Fruit fly (Drosophila melanogaster) whole organism, wandering third instar larva: Measurements from ENCODE around the gene Vha16-2.

Experiments used
- CrebA ChIP-seq: fragments of 200-800 bp; sonication (Bioruptor generic); optimal IDR thresholded peaks from 2 replicates; lab custom pipeline; 2016; ENCODE audit warnings: missing biosample characterization, mild to moderate bottlenecking, missing genetic modification characterization, borderline replicate concordance
- Dfd ChIP-seq: fragments of >200 bp; optimal IDR thresholded peaks from 2 replicates; lab custom pipeline; 2017; ENCODE audit warnings: missing biosample characterization, missing genetic modification characterization
- Hr78 ChIP-seq: fragments of >200 bp; optimal IDR thresholded peaks from 2 replicates; lab custom pipeline; 2017; ENCODE audit warnings: missing biosample characterization, missing genetic modification characterization
- Jra ChIP-seq: sonication (Bioruptor generic); optimal IDR thresholded peaks from 2 replicates; lab custom pipeline; 2016; ENCODE audit warnings: missing biosample characterization, missing genetic modification characterization
- N ChIP-seq: fragments of >200 bp; optimal IDR thresholded peaks from 2 replicates; lab custom pipeline; 2018; ENCODE audit warnings: missing biosample characterization, missing external identifiers, missing genetic modification characterization
- OdsH ChIP-seq: fragments of 200-800 bp; sonication (Bioruptor generic); optimal IDR thresholded peaks from 2 replicates; lab custom pipeline; 2016; ENCODE audit warnings: missing biosample characterization, mild to moderate bottlenecking, missing genetic modification characterization
- br ChIP-seq: fragments of 200-800 bp; sonication (Bioruptor generic); optimal IDR thresholded peaks from 2 replicates; lab custom pipeline; 2016; ENCODE audit warnings: missing biosample characterization, missing genetic modification characterization
- brk ChIP-seq: fragments of 200-800 bp; sonication (Bioruptor generic); optimal IDR thresholded peaks from 2 replicates; lab custom pipeline; 2016; ENCODE audit warnings: missing biosample characterization, mild to moderate bottlenecking, missing genetic modification characterization
- ey ChIP-seq: fragments of 200-800 bp; sonication (Bioruptor generic); optimal IDR thresholded peaks from 2 replicates; lab custom pipeline; 2016; ENCODE audit warnings: missing biosample characterization, missing genetic modification characterization
- h ChIP-seq: fragments of 200-800 bp; sonication (Bioruptor generic); optimal IDR thresholded peaks from 3 replicates; lab custom pipeline; 2016; ENCODE audit warnings: missing biosample characterization, mild to moderate bottlenecking, missing genetic modification characterization
- jim ChIP-seq: fragments of 175-275, 200-325 bp; sonication (Bioruptor generic); optimal IDR thresholded peaks from 2 replicates; lab custom pipeline; 2016; ENCODE audit warnings: missing biosample characterization, mild to moderate bottlenecking, missing genetic modification characterization
- psq ChIP-seq: fragments of 200-800 bp; sonication (Bioruptor generic); optimal IDR thresholded peaks from 3 replicates; lab custom pipeline; 2017; ENCODE audit warnings: missing biosample characterization, mild to moderate bottlenecking, missing genetic modification characterization, moderate library complexity
- sv ChIP-seq: fragments of 200-800 bp; sonication (Bioruptor generic); optimal IDR thresholded peaks from 3 replicates; lab custom pipeline; 2016; ENCODE audit warnings: missing biosample characterization, missing genetic modification characterization
- tai ChIP-seq: sonication (Bioruptor generic); optimal IDR thresholded peaks from 2 replicates; lab custom pipeline; 2016; ENCODE audit warnings: missing biosample characterization, missing genetic modification characterization

DNA sequence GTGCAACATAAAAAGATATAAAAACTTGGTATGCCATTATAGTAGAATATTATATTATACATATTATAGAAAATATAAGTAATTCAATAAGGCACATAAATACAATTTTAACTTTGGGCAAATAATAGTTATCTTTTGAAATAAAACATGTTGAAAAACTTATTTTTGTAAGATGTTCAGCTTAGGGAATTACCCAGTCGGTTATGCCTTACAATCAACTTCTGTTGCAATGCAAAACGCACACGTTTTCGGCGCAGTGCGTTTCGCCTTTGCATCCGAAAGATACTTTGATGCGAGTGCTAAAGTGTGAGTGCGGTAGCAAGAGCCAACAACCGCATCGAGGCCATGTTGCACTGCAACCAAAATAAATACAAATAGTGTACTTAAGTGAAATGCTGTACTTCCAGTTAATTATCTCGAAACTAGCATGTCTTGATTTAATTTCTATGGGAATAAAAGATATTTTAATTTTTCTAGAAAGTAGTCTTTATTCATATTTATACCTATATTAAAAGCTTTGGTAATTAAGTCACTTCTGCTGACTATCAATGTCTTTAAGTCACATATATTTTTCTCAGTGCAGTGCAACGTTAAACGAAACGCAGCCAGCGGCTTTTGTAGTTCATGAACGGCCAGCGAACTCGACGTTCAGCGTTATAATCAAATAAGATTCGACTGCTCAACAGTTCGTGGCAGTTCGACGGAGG lies 27.6 kb upstream of the Vha16-2 start:
- peak; percentile 6 for TF ChIP-seq OdsH
- no peak for TF ChIP-seq CrebA
- peak; percentile 44 for TF ChIP-seq ey
- TF ChIP-seq Dfd: no peak
- no peak for TF ChIP-seq psq (GFP tag; lab: Kevin White, UChicago)
- no peak for TF ChIP-seq sv
- TF ChIP-seq brk: no peak
- no peak for TF ChIP-seq jim (GFP tag; lab: Kevin White, UChicago)
- peak; percentile 66 for TF ChIP-seq br (GFP tag; lab: Kevin White, UChicago)
- TF ChIP-seq N (GFP tag; lab: Kevin White, UChicago): no peak
- TF ChIP-seq Jra (GFP tag; lab: Kevin White, UChicago): no peak
- TF ChIP-seq h (GFP tag; lab: Kevin White, UChicago): peak; percentile 72
- TF ChIP-seq tai (GFP tag; lab: Kevin White, UChicago): no peak
- no peak for TF ChIP-seq Hr78 (GFP tag; lab: Kevin White, UChicago)
